Worm (Caenorhabditis elegans): ENCODE results near the gene shc-3.

shc-3 gene

DNA sequence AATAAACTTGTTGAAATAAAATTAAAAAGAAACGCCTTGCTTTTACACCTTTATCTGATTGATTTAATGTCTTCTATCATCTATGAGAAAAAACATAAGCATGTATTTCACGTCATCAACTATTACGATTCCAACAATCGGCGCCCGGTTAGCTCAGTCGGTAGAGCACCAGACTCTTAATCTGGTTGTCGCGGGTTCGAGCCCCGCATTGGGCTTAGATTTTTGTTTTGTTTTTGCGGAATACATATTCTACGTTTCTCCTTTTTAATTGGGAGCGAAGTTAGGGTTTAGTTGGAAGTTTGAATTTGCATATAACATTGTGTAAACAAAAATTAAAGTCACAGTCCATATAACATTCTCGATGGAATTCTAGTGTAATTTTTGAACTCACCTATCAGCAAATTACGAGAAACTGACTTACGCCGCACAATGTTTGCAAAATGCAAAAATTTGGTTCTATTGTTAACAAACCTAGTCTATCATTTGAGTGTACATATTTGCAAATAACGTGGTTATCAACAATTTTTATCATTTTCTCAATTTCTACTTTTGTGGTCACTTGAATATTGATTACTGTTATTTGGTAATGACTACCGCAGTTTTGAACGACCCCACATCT lies at the start of gene shc-3:
shc-3 (plus strand) TSS at position 484 of the 619 bp plus-strand sequence.
- no peak for TF ChIP-seq aly-2 (tag; optimal IDR thresholded peaks at IDR 0.05)
- TF ChIP-seq unc-39 (tag; optimal IDR thresholded peaks at IDR 0.05): no peak
- TF ChIP-seq fos-1 (tag; optimal IDR thresholded peaks at IDR 0.05): peak; percentile 20
- TF ChIP-seq mdl-1 (tag; optimal IDR thresholded peaks at IDR 0.05): no peak

ce11 chrX:13668728-13669127 lies 48.6 kb upstream of the shc-3 start, which contains the start of gene C04A11.2:
Gene C04A11.2, minus strand, starts transcription at chrX:13668828.
- TF ChIP-seq nhr-23 (tag; optimal IDR thresholded peaks at IDR 0.05): no peak
- no peak for TF ChIP-seq skn-1 (tag; optimal IDR thresholded peaks at IDR 0.05)
- no peak for TF ChIP-seq gmeb-1 (tag; optimal IDR thresholded peaks at IDR 0.05)
- no peak for TF ChIP-seq lin-13 (GFP tag; optimal IDR thresholded peaks at IDR 0.05)
- no peak for TF ChIP-seq mab-5 (tag; optimal IDR thresholded peaks at IDR 0.05)
- no peak for TF ChIP-seq alr-1 (tag; optimal IDR thresholded peaks at IDR 0.05)
- TF ChIP-seq ztf-4 (tag; optimal IDR thresholded peaks at IDR 0.05): no peak
- TF ChIP-seq nhr-12 (tag; optimal IDR thresholded peaks at IDR 0.05): no peak
- no peak for TF ChIP-seq unc-62 (GFP tag; optimal IDR thresholded peaks at IDR 0.05)
- no peak for TF ChIP-seq nhr-21 (tag; optimal IDR thresholded peaks at IDR 0.05)
- no peak for TF ChIP-seq egl-27 (tag; optimal IDR thresholded peaks at IDR 0.05)
- TF ChIP-seq ceh-82 (tag; optimal IDR thresholded peaks at IDR 0.05): no peak
- no peak for TF ChIP-seq Y55F3AM.14 (GFP tag; optimal IDR thresholded peaks at IDR 0.05)

ce11 chrX:13669641-13670040 lies 47.7 kb upstream of the shc-3 start:
- TF ChIP-seq mab-5 (tag; optimal IDR thresholded peaks at IDR 0.05) (no peak), snpc-4 (tag; optimal IDR thresholded peaks at IDR 0.05) (no peak), fos-1 (tag; optimal IDR thresholded peaks at IDR 0.05) (peak; percentile 54), aly-2 (tag; optimal IDR thresholded peaks at IDR 0.05) (no peak), unc-39 (tag; optimal IDR thresholded peaks at IDR 0.05) (no peak), nhr-6 (tag; optimal IDR thresholded peaks at IDR 0.05) (no peak), mbf-1 (tag; optimal IDR thresholded peaks at IDR 0.05) (no peak), nhr-129 (tag; optimal IDR thresholded peaks at IDR 0.05) (peak; percentile 73), unc-55 (GFP tag; optimal IDR thresholded peaks at IDR 0.05) (peak; percentile 35), lsy-2 (tag; optimal IDR thresholded peaks at IDR 0.05) (peak in 1 of 2 experiments; percentile 43), F13H6.1 (tag; optimal IDR thresholded peaks at IDR 0.05) (peak; percentile 45), R02D3.7 (tag; optimal IDR thresholded peaks at IDR 0.05) (no peak), gmeb-1 (tag; optimal IDR thresholded peaks at IDR 0.05) (peak; percentile 45), lin-13 (GFP tag; optimal IDR thresholded peaks at IDR 0.05) (peak; percentile 33), sem-4 (tag; optimal IDR thresholded peaks at IDR 0.05) (no peak), peb-1 (tag; optimal IDR thresholded peaks at IDR 0.05) (no peak), nhr-10 (tag; optimal IDR thresholded peaks at IDR 0.05) (no peak), ama-1 (optimal IDR thresholded peaks at IDR 0.05) (no peak), sma-9 (GFP tag; optimal IDR thresholded peaks at IDR 0.05) (peak; percentile 42), sma-9 (tag; optimal IDR thresholded peaks at IDR 0.05) (no peak), elt-1 (tag; optimal IDR thresholded peaks at IDR 0.05) (no peak), blmp-1 (tag; optimal IDR thresholded peaks at IDR 0.05; ENCODE audit: insufficient read depth) (no peak), ceh-82 (tag; optimal IDR thresholded peaks at IDR 0.05) (no peak), nhr-77 (tag; optimal IDR thresholded peaks at IDR 0.05) (no peak), alr-1 (tag; optimal IDR thresholded peaks at IDR 0.05) (no peak), unc-62 (GFP tag; optimal IDR thresholded peaks at IDR 0.05) (no peak), egl-27 (tag; optimal IDR thresholded peaks at IDR 0.05) (no peak), C34F6.9 (tag; optimal IDR thresholded peaks at IDR 0.05) (peak; percentile 43), skn-1 (tag; optimal IDR thresholded peaks at IDR 0.05) (no peak), ztf-1 (GFP tag; conservative IDR thresholded peaks at IDR 0.05) (no peak), sma-3 (GFP tag; optimal IDR thresholded peaks at IDR 0.05) (no peak), nhr-11 (tag; optimal IDR thresholded peaks at IDR 0.05) (no peak), ztf-4 (tag; optimal IDR thresholded peaks at IDR 0.05) (no peak), nhr-12 (tag; optimal IDR thresholded peaks at IDR 0.05) (no peak), crh-2 (tag; optimal IDR thresholded peaks at IDR 0.05) (peak; percentile 73), dmd-4 (tag; optimal IDR thresholded peaks at IDR 0.05) (no peak), nhr-25 (tag; optimal IDR thresholded peaks at IDR 0.05) (no peak), nhr-237 (tag; optimal IDR thresholded peaks at IDR 0.05) (no peak), ztf-11 (tag; optimal IDR thresholded peaks at IDR 0.05) (no peak), nhr-23 (tag; optimal IDR thresholded peaks at IDR 0.05) (no peak), mdl-1 (tag; optimal IDR thresholded peaks at IDR 0.05) (no peak)
